Fruit fly (Drosophila melanogaster) whole organism, pupa: ENCODE data around the gene fz4.

Experiments used
- CG10348 ChIP-seq: fragments of 200-800 bp; sonication (Bioruptor generic); IDR thresholded peaks from 2 replicates; pipeline ENCODE4 v1.3.6; 2022; ENCODE audit warnings: missing biosample characterization, missing genetic modification characterization
- CG12605 ChIP-seq: fragments of 200-800 bp; sonication (Bioruptor generic); IDR thresholded peaks from 2 replicates; pipeline ENCODE4 v1.3.6; 2022; ENCODE audit warnings: missing biosample characterization, missing genetic modification characterization
- CG13204 ChIP-seq: fragments of 200-800 bp; sonication (Bioruptor generic); optimal IDR thresholded peaks from 2 replicates; lab custom pipeline; 2018; ENCODE audit warnings: missing biosample characterization, mild to moderate bottlenecking, missing genetic modification characterization, moderate library complexity
- CG14655 ChIP-seq: fragments of 200-800 bp; sonication (Bioruptor generic); optimal IDR thresholded peaks from 3 replicates; lab custom pipeline; 2017; ENCODE audit warnings: mild to moderate bottlenecking, missing biosample characterization, missing genetic modification reagents, missing genetic modification characterization
- CG15710 ChIP-seq: fragments of 200-800 bp; sonication (Bioruptor generic); optimal IDR thresholded peaks from 2 replicates; lab custom pipeline; 2018; ENCODE audit warnings: missing biosample characterization, mild to moderate bottlenecking, missing genetic modification characterization, moderate library complexity
- CG17806 ChIP-seq: fragments of 200-800 bp; sonication (Bioruptor generic); optimal IDR thresholded peaks from 2 replicates; lab custom pipeline; 2018; ENCODE audit warnings: missing biosample characterization, mild to moderate bottlenecking, missing genetic modification characterization, moderate library complexity
- CG32121 ChIP-seq: fragments of 200-800 bp; sonication (Bioruptor generic); IDR thresholded peaks from 2 replicates; pipeline ENCODE4 v1.3.6; 2022; ENCODE audit warnings: missing biosample characterization, missing genetic modification characterization
- CG34367 ChIP-seq: fragments of 200-800 bp; sonication (Bioruptor generic); optimal IDR thresholded peaks from 2 replicates; lab custom pipeline; 2018; ENCODE audit warnings: missing biosample characterization, mild to moderate bottlenecking, missing genetic modification characterization
- CG4496 ChIP-seq: fragments of 200-800 bp; sonication (Bioruptor generic); IDR thresholded peaks from 3 replicates; pipeline ENCODE4 v1.3.6; 2022; ENCODE audit warnings: missing biosample characterization, missing genetic modification characterization
- CG8159 ChIP-seq: fragments of 200-800 bp; sonication (Bioruptor generic); optimal IDR thresholded peaks from 3 replicates; lab custom pipeline; 2018; ENCODE audit warnings: missing biosample characterization, mild to moderate bottlenecking, missing genetic modification characterization, moderate library complexity
- CG8301 ChIP-seq: fragments of 200-800 bp; sonication (Bioruptor generic); optimal IDR thresholded peaks from 2 replicates; lab custom pipeline; 2018; ENCODE audit warnings: missing biosample characterization, mild to moderate bottlenecking, missing genetic modification characterization
- CG9948 ChIP-seq: fragments of 200-800 bp; sonication (Bioruptor generic); optimal IDR thresholded peaks from 2 replicates; lab custom pipeline; 2018; ENCODE audit warnings: missing biosample characterization, mild to moderate bottlenecking, missing genetic modification characterization, moderate library complexity
- D1 ChIP-seq: fragments of 200-800 bp; sonication (Bioruptor generic); optimal IDR thresholded peaks from 2 replicates; lab custom pipeline; 2018; ENCODE audit warnings: missing biosample characterization, mild to moderate bottlenecking, missing genetic modification characterization, moderate library complexity
- EcR ChIP-seq: fragments of 200-800 bp; sonication (Bioruptor generic); optimal IDR thresholded peaks from 3 replicates; lab custom pipeline; 2019; ENCODE audit warnings: missing biosample characterization, missing genetic modification characterization, mild to moderate bottlenecking, moderate library complexity, missing genetic modification reagents
- Ets98B ChIP-seq: fragments of 200-800 bp; sonication (Bioruptor generic); IDR thresholded peaks from 2 replicates; pipeline ENCODE4 v1.3.6; 2022; ENCODE audit warnings: missing biosample characterization, missing genetic modification characterization
- Pif1A ChIP-seq: fragments of 200-800 bp; sonication (Bioruptor generic); optimal IDR thresholded peaks from 3 replicates; lab custom pipeline; 2016; ENCODE audit warnings: missing biosample characterization, missing genetic modification characterization
- Pif1B ChIP-seq: fragments of 200-800 bp; sonication (Bioruptor generic); optimal IDR thresholded peaks from 3 replicates; lab custom pipeline; 2016; ENCODE audit warnings: missing biosample characterization, missing genetic modification characterization
- Snoo ChIP-seq: fragments of 200-800 bp; sonication (Bioruptor generic); optimal IDR thresholded peaks from 3 replicates; lab custom pipeline; 2017; ENCODE audit warnings: missing biosample characterization, mild to moderate bottlenecking, missing genetic modification characterization, inconsistent platforms
- fd96Ca ChIP-seq: fragments of 200-800 bp; sonication (Bioruptor generic); IDR thresholded peaks from 3 replicates; pipeline ENCODE4 v1.3.6; 2022; ENCODE audit warnings: missing biosample characterization, missing genetic modification characterization
- gl ChIP-seq: fragments of 200-800 bp; sonication (Bioruptor generic); optimal IDR thresholded peaks from 2 replicates; lab custom pipeline; 2018; ENCODE audit warnings: missing biosample characterization, mild to moderate bottlenecking, missing genetic modification characterization
- rn ChIP-seq: fragments of 200-800 bp; sonication (Bioruptor generic); IDR thresholded peaks from 2 replicates; pipeline ENCODE4 v1.3.6; 2022; ENCODE audit warnings: missing biosample characterization, missing genetic modification characterization

fz4 gene

DNA sequence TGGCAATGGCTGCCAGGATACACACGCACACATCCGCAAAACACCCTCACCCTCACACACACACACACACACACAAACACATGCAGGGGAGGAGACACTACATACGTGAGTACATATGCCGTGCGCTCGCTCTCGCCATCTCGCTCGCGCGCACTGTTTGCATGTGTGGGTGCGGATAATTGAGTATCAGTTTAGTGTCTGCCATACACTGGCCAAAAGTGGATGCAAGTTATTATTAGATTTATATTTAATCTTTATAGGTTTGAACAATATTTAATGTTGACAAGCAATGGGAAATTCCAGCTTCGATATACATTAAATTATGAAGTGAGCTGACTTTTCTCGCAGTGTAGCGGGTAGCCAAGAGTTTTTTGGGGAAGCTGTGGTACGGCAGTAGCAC, 7.6 kb upstream of the fz4 start:
- TF ChIP-seq Snoo (peak; percentile 2), rn (GFP tag; lab: Robert Waterston, UW) (no peak), CG8301 (tag; lab: Kevin White, UChicago) (peak; percentile 21), CG4496 (GFP tag; lab: Robert Waterston, UW) (peak; percentile 42; the same call in 1 of the 3 replicates), Pif1B (no peak), CG8159 (tag; lab: Kevin White, UChicago) (peak; percentile 49), gl (tag; lab: Kevin White, UChicago) (no peak), CG14655 (peak; percentile 29), CG17806 (no peak), fd96Ca (GFP tag; lab: Robert Waterston, UW) (0 out of 3 replicates have a peak, but pooled peaks have one; percentile 18), CG34367 (tag; lab: Kevin White, UChicago) (peak; percentile 18), CG9948 (tag; lab: Kevin White, UChicago) (peak; percentile 3), Ets98B (GFP tag; lab: Robert Waterston, UW) (no peak), CG13204 (GFP tag; lab: Kevin White, UChicago) (no peak), CG10348 (GFP tag; lab: Robert Waterston, UW) (no peak), CG32121 (GFP tag; lab: Robert Waterston, UW) (no peak), EcR (GFP tag; lab: Kevin White, UChicago) (no peak), Pif1A (GFP tag; lab: Kevin White, UChicago) (no peak), CG12605 (no peak), CG15710 (tag; lab: Kevin White, UChicago) (peak; percentile 46), D1 (tag; lab: Kevin White, UChicago) (no peak)
- TF ChIP-seq, all 21 proteins: peak for 9

DNA sequence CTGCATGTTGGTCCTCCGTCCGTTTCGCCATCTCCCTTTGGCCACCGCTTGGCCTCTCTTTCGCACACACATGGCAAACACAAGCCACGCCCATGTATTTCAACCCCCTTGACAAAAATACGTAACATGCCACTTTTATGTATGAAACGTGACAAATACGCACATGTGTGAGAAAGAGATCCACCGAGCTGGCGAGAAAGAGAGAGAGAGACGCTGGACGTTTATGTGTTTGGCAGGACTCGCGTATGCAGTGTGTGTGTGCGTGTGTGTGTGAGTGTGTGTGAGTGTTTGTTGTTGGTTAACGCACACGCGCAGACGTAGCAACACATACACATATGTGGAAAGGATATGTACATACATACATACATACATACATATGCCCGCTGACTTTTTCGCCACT, 769 bp upstream of the fz4 start:
- TF ChIP-seq CG12605 (no peak), CG9948 (tag; lab: Kevin White, UChicago) (no peak), CG17806 (no peak), Pif1B (no peak), D1 (tag; lab: Kevin White, UChicago) (no peak), CG10348 (GFP tag; lab: Robert Waterston, UW) (no peak), rn (GFP tag; lab: Robert Waterston, UW) (no peak), CG34367 (tag; lab: Kevin White, UChicago) (no peak), CG13204 (GFP tag; lab: Kevin White, UChicago) (no peak), Ets98B (GFP tag; lab: Robert Waterston, UW) (no peak), fd96Ca (GFP tag; lab: Robert Waterston, UW) (no peak), gl (tag; lab: Kevin White, UChicago) (no peak), CG15710 (tag; lab: Kevin White, UChicago) (no peak), Snoo (no peak), CG8301 (tag; lab: Kevin White, UChicago) (no peak), CG4496 (GFP tag; lab: Robert Waterston, UW) (no peak), CG14655 (no peak), CG8159 (tag; lab: Kevin White, UChicago) (no peak), Pif1A (GFP tag; lab: Kevin White, UChicago) (no peak), EcR (GFP tag; lab: Kevin White, UChicago) (no peak)

DNA sequence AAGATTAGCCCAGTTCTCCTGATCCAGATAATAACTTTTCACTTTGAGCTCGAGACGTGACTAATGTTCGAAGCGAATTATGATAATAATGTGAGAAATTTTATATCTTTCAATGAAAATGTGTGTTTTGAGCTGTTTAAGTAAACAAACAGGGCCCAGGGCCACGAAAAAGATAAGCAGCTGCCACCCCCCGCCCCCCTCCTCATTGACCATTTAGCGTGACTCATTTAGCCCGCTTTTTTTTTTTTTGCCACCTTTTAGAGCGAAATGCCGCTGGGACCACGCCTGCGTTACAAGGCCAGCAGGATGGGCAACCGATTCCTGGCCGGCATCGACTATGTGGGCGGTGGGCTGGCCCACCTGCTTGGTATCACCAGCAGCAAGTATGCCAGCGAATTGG, 4.6 kb downstream of the fz4 start:
- TF ChIP-seq CG13204 (GFP tag; lab: Kevin White, UChicago) (no peak), CG9948 (tag; lab: Kevin White, UChicago) (no peak), Ets98B (GFP tag; lab: Robert Waterston, UW) (no peak), gl (tag; lab: Kevin White, UChicago) (no peak), CG17806 (no peak), fd96Ca (GFP tag; lab: Robert Waterston, UW) (no peak), CG15710 (tag; lab: Kevin White, UChicago) (no peak), CG34367 (tag; lab: Kevin White, UChicago) (no peak), EcR (GFP tag; lab: Kevin White, UChicago) (no peak), CG8301 (tag; lab: Kevin White, UChicago) (no peak), rn (GFP tag; lab: Robert Waterston, UW) (no peak), D1 (tag; lab: Kevin White, UChicago) (no peak)
- TF ChIP-seq, all 21 proteins: peak for 0

DNA sequence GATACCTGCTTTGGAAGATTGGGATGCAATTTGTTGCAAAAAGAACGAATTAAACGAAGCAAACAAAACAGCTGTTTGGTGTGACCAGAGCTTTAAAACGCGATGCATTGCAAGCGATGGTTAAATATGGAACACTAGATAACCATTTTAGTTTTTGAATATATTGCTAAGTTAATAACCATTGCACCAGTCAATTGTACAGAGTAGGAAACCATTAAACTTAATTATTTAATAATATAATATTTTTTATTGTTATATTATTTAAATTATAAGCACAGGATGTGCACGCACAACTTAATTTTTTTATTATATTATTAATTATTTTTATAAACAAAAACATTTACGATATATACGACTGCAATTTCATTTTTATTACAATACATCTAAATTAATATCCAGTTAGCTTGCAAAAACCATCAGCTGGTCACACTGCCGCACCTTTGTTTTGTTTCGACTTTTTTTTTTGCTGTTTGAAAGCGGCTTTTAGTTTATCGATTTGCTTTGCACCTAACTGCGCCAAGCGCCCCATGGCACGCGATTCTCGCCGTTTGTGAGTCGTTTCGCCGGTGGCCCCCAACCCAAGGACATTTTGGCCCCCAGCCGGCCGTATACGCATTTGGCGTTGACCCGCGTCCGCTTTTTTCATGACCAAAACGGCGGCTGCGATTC, 5.6 kb downstream of the fz4 start, which contains the start of the genes CG4617 and CG8300:
Gene CG4617, minus strand, starts transcription at position 92 of the 669 bp plus-strand sequence.
Gene CG8300, plus strand, starts transcription at position 486 of the 669 bp plus-strand sequence.
- peak; percentile 27 for TF ChIP-seq CG15710 (tag; lab: Kevin White, UChicago)
- peak; percentile 30 for TF ChIP-seq CG8159 (tag; lab: Kevin White, UChicago)
- peak; percentile 9 for TF ChIP-seq Snoo
- TF ChIP-seq gl (tag; lab: Kevin White, UChicago) = no peak
- TF ChIP-seq, all 21 proteins: peak for 3

DNA sequence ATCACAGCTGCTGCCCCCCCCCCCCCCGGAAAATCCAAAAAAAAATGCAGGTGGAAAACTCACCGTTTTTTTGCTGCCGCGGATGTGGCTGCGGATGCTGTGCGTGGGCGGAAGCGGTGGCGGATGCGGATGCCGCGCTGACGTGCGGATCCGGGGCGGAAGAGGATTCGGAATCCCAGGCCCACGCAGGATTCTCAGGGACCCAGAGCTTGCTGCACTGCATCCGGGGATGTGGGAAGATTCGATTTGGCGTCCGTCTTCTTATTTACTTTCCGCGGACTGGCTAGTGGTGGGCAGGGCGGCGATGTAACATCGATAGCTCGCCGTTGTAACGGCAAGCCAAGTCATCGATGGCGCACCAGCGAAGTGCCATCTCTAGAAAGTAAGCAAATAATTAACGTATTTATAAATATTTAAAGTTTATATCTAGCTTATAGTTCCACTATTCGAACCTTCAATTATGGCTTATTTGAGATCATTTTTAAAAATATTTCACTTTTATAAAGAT, 8.1 kb downstream of the fz4 start, which contains the start of gene CG4615:
Gene CG4615, minus strand, starts transcription at position 288 of the 508 bp plus-strand sequence.
- TF ChIP-seq EcR (GFP tag; lab: Kevin White, UChicago) = no peak
- TF ChIP-seq CG13204 (GFP tag; lab: Kevin White, UChicago) = no peak
- TF ChIP-seq CG34367 (tag; lab: Kevin White, UChicago) = no peak
- no peak for TF ChIP-seq CG15710 (tag; lab: Kevin White, UChicago)
- TF ChIP-seq Snoo = no peak
- TF ChIP-seq CG4496 (GFP tag; lab: Robert Waterston, UW) = peak; percentile 56; the same call in 2 of the 3 replicates
- TF ChIP-seq Pif1A (GFP tag; lab: Kevin White, UChicago) = no peak
- TF ChIP-seq fd96Ca (GFP tag; lab: Robert Waterston, UW) = peak; percentile 8; the same call in 1 of the 3 replicates
- no peak for TF ChIP-seq CG12605
- TF ChIP-seq CG9948 (tag; lab: Kevin White, UChicago) = no peak
- TF ChIP-seq CG10348 (GFP tag; lab: Robert Waterston, UW) = no peak
